Fruit fly (Drosophila melanogaster): ENCODE measurements around the gene Sh3beta.
A peak's percentile ranks its signal among the peaks of the same experiment; 100 is the strongest.

dm6 chr3L:7367798-7368678, 1.0 kb downstream of the Sh3beta start:
- TF ChIP-seq Hr96 (GFP tag; optimal IDR thresholded peaks at IDR 0.05): no peak
- no peak for TF ChIP-seq CG12768 (GFP tag; optimal IDR thresholded peaks at IDR 0.05)
- no peak for TF ChIP-seq CG1620 (GFP tag; optimal IDR thresholded peaks at IDR 0.05)
- peak; percentile 99 for TF ChIP-seq pad (GFP tag; optimal IDR thresholded peaks at IDR 0.05)

Measured in whole organism, adult.